Fruit fly (Drosophila melanogaster) whole organism, embryonic: ENCODE measurements around the gene CG17801.

ENCODE experiments used
- Ada2b ChIP-seq: fragments of 200-800 bp; sonication (Bioruptor generic); IDR thresholded peaks from 2 replicates; pipeline ENCODE4 v1.3.6; 2022; ENCODE audit warnings: missing biosample characterization, missing genetic modification characterization
- Aef1 ChIP-seq: fragments of 200-800 bp; sonication (Bioruptor generic); IDR thresholded peaks from 3 replicates; pipeline ENCODE4 v1.3.6; 2022; ENCODE audit warnings: missing biosample characterization, missing genetic modification characterization
- B-H1 ChIP-seq: fragments of 200-800 bp; sonication (Bioruptor generic); IDR thresholded peaks from 3 replicates; pipeline ENCODE4 v1.3.6; 2022; ENCODE audit warnings: missing biosample characterization, missing genetic modification characterization
- C15 ChIP-seq: fragments of 200-800 bp; sonication (Bioruptor generic); IDR thresholded peaks from 3 replicates; pipeline ENCODE4 v1.3.6; 2022; ENCODE audit warnings: missing biosample characterization, missing genetic modification characterization
- CG11456 ChIP-seq: fragments of 200-800 bp; sonication (Bioruptor generic); IDR thresholded peaks from 3 replicates; pipeline ENCODE4 v1.3.6; 2022; ENCODE audit warnings: missing biosample characterization, missing genetic modification characterization
- CG1233 ChIP-seq: fragments of 200-800 bp; sonication (Bioruptor generic); optimal IDR thresholded peaks from 4 replicates; lab custom pipeline; 2018; ENCODE audit warnings: missing biosample characterization, mild to moderate bottlenecking, missing genetic modification characterization
- CG13123 ChIP-seq: fragments of 200-800 bp; sonication (Bioruptor generic); optimal IDR thresholded peaks from 2 replicates; lab custom pipeline; 2016; ENCODE audit warnings: missing biosample characterization, missing genetic modification characterization
- CG14860 ChIP-seq: fragments of 200-800 bp; sonication (Bioruptor generic); IDR thresholded peaks from 3 replicates; pipeline ENCODE4 v1.3.6; 2022; ENCODE audit warnings: missing biosample characterization, missing genetic modification characterization; ENCODE audit not compliant: partially characterized antibody
- CG15514 ChIP-seq: fragments of 200-800 bp; sonication (Bioruptor generic); optimal IDR thresholded peaks from 3 replicates; lab custom pipeline; 2017; ENCODE audit warnings: missing biosample characterization, missing genetic modification characterization, mild to moderate bottlenecking, moderate library complexity, missing genetic modification reagents
- CG17829 ChIP-seq: fragments of 200-800 bp; optimal IDR thresholded peaks from 2 replicates; lab custom pipeline; 2019; ENCODE audit warnings: missing biosample characterization, mild to moderate bottlenecking, missing genetic modification characterization, moderate library complexity
- CG18476 ChIP-seq: fragments of 200-800 bp; sonication (Bioruptor generic); optimal IDR thresholded peaks from 2 replicates; lab custom pipeline; 2016; ENCODE audit warnings: missing biosample characterization, mild to moderate bottlenecking, missing genetic modification characterization
- CG18599 ChIP-seq: fragments of 200-800 bp; sonication (Bioruptor generic); optimal IDR thresholded peaks from 3 replicates; lab custom pipeline; 2017; ENCODE audit warnings: missing biosample characterization, missing genetic modification characterization, mild to moderate bottlenecking, moderate library complexity, missing genetic modification reagents
- CG31388 ChIP-seq: fragments of 200-800 bp; sonication (Bioruptor generic); optimal IDR thresholded peaks from 2 replicates; lab custom pipeline; 2016; ENCODE audit warnings: missing biosample characterization, missing genetic modification characterization
- CG43689 ChIP-seq: fragments of 200-800 bp; sonication (Bioruptor generic); IDR thresholded peaks from 2 replicates; pipeline ENCODE4 v1.3.6; 2022; ENCODE audit warnings: missing biosample characterization, missing genetic modification characterization
- CG6791 ChIP-seq: fragments of 200-800 bp; sonication (Bioruptor generic); IDR thresholded peaks from 3 replicates; pipeline ENCODE4 v1.3.6; 2022; ENCODE audit warnings: missing biosample characterization, missing genetic modification characterization; ENCODE audit not compliant: partially characterized antibody
- CG6813 ChIP-seq: fragments of 200-800 bp; sonication (Bioruptor generic); optimal IDR thresholded peaks from 2 replicates; lab custom pipeline; 2017; ENCODE audit warnings: missing biosample characterization, missing genetic modification characterization, mild to moderate bottlenecking, moderate library complexity, missing genetic modification reagents
- CG6854 ChIP-seq: fragments of 200-800 bp; sonication (Bioruptor generic); optimal IDR thresholded peaks from 3 replicates; lab custom pipeline; 2017; ENCODE audit warnings: missing biosample characterization, mild to moderate bottlenecking, missing genetic modification characterization
- CG7963 ChIP-seq: fragments of 200-800 bp; sonication (Bioruptor generic); IDR thresholded peaks from 3 replicates; pipeline ENCODE4 v1.3.6; 2022; ENCODE audit warnings: missing biosample characterization, missing genetic modification characterization; ENCODE audit not compliant: partially characterized antibody
- CG8478 ChIP-seq: fragments of >200 bp; optimal IDR thresholded peaks from 2 replicates; lab custom pipeline; 2018
- CHES-1-like ChIP-seq: fragments of 200-800 bp; sonication (Bioruptor generic); optimal IDR thresholded peaks from 2 replicates; lab custom pipeline; 2016; ENCODE audit warnings: missing biosample characterization, missing genetic modification characterization
- CkIIα-i1 ChIP-seq: fragments of 200-800 bp; sonication (Bioruptor generic); IDR thresholded peaks from 2 replicates; pipeline ENCODE4 v1.3.6; 2022; ENCODE audit warnings: missing biosample characterization, missing genetic modification characterization
- D19B ChIP-seq: fragments of 200-800 bp; sonication (Bioruptor generic); optimal IDR thresholded peaks from 2 replicates; lab custom pipeline; 2017; ENCODE audit warnings: missing biosample characterization, mild to moderate bottlenecking, missing genetic modification characterization
- Dbx ChIP-seq: fragments of 200-800 bp; sonication (Bioruptor generic); IDR thresholded peaks from 3 replicates; pipeline ENCODE4 v1.3.6; 2022; ENCODE audit warnings: missing biosample characterization, missing genetic modification characterization
- Dip2 ChIP-seq: fragments of 200-800 bp; sonication (Bioruptor generic); IDR thresholded peaks from 2 replicates; pipeline ENCODE4 v1.3.6; 2022; ENCODE audit warnings: missing biosample characterization, missing genetic modification characterization
- Drgx ChIP-seq: fragments of 200-800 bp; sonication (Bioruptor generic); IDR thresholded peaks from 2 replicates; pipeline ENCODE4 v1.3.6; 2022; ENCODE audit warnings: missing biosample characterization, missing genetic modification characterization
- Fer1 ChIP-seq: fragments of 200-800 bp; sonication (Bioruptor generic); optimal IDR thresholded peaks from 2 replicates; lab custom pipeline; 2017; ENCODE audit warnings: missing biosample characterization, mild to moderate bottlenecking, missing genetic modification characterization
- HLH54F ChIP-seq: fragments of 200-800 bp; sonication (Bioruptor generic); optimal IDR thresholded peaks from 3 replicates; lab custom pipeline; 2016; ENCODE audit warnings: missing biosample characterization, missing genetic modification characterization
- MBD-R2 ChIP-seq: fragments of 200-800 bp; sonication (Bioruptor generic); IDR thresholded peaks from 2 replicates; pipeline ENCODE4 v1.3.6; 2022; ENCODE audit warnings: missing biosample characterization, missing genetic modification characterization
- Med ChIP-seq: fragments of 200-800 bp; sonication (Bioruptor generic); peaks from one replicate; lab custom pipeline; 2016; ENCODE audit warnings: missing biosample characterization, missing genetic modification characterization, mild to moderate bottlenecking, inconsistent platforms, moderate library complexity
- Mes4 ChIP-seq: fragments of 200-800 bp; sonication (Bioruptor generic); optimal IDR thresholded peaks from 2 replicates; lab custom pipeline; 2016; ENCODE audit warnings: missing biosample characterization, missing genetic modification characterization
- Nf-YA ChIP-seq: fragments of 200-800 bp; sonication (Bioruptor generic); IDR thresholded peaks from 2 replicates; pipeline ENCODE4 v1.3.6; 2022; ENCODE audit warnings: missing biosample characterization, missing genetic modification characterization
- bbx ChIP-seq: fragments of 200-800 bp; sonication (Bioruptor generic); IDR thresholded peaks from 2 replicates; pipeline ENCODE4 v1.3.6; 2022; ENCODE audit warnings: missing biosample characterization, missing genetic modification characterization; ENCODE audit not compliant: partially characterized antibody
- cato ChIP-seq: fragments of 200-800 bp; sonication (Bioruptor generic); optimal IDR thresholded peaks from 2 replicates; lab custom pipeline; 2016; ENCODE audit warnings: missing biosample characterization, missing genetic modification characterization, borderline replicate concordance
- cwo ChIP-seq: fragments of 200-800 bp; sonication (Bioruptor generic); optimal IDR thresholded peaks from 3 replicates; lab custom pipeline; 2017; ENCODE audit warnings: missing biosample characterization, missing genetic modification characterization, mild to moderate bottlenecking, moderate library complexity, missing genetic modification reagents
- dpn ChIP-seq, 2 experiments: fragments of 200-800 bp; sonication (Bioruptor generic); optimal IDR thresholded peaks; 3 replicates each; lab custom pipeline; 2016; ENCODE audit warnings: missing biosample characterization in 2 of 2, missing genetic modification characterization in 2 of 2
- fd96Cb ChIP-seq: fragments of 200-800 bp; sonication (Bioruptor generic); optimal IDR thresholded peaks from 2 replicates; lab custom pipeline; 2018; ENCODE audit warnings: missing biosample characterization, mild to moderate bottlenecking, missing genetic modification characterization, moderate library complexity
- ftz-f1 ChIP-seq: fragments of 200-800 bp; sonication (Bioruptor generic); optimal IDR thresholded peaks from 2 replicates; lab custom pipeline; 2016; ENCODE audit warnings: missing biosample characterization, missing genetic modification characterization
- gfzf ChIP-seq: fragments of 200-800 bp; sonication (Bioruptor generic); optimal IDR thresholded peaks from 2 replicates; lab custom pipeline; 2016; ENCODE audit warnings: missing biosample characterization, mild to moderate bottlenecking, missing genetic modification characterization, moderate library complexity
- lilli ChIP-seq: fragments of 200-800 bp; sonication (Bioruptor generic); optimal IDR thresholded peaks from 3 replicates; lab custom pipeline; 2016; ENCODE audit warnings: missing biosample characterization, missing genetic modification characterization
- luna ChIP-seq: fragments of 200-800 bp; sonication (Bioruptor generic); optimal IDR thresholded peaks from 2 replicates; lab custom pipeline; 2016; ENCODE audit warnings: missing biosample characterization, missing genetic modification characterization
- mirr ChIP-seq: fragments of 200-800 bp; sonication (Bioruptor generic); optimal IDR thresholded peaks from 3 replicates; lab custom pipeline; 2018; ENCODE audit warnings: missing biosample characterization, mild to moderate bottlenecking, missing genetic modification characterization
- mld ChIP-seq: fragments of 200-800 bp; sonication (Bioruptor generic); IDR thresholded peaks from 3 replicates; pipeline ENCODE4 v1.3.6; 2022; ENCODE audit warnings: missing biosample characterization, missing genetic modification characterization; ENCODE audit not compliant: partially characterized antibody
- nmo ChIP-seq: fragments of 200-800 bp; sonication (Bioruptor generic); optimal IDR thresholded peaks from 2 replicates; lab custom pipeline; 2018; ENCODE audit warnings: missing biosample characterization, mild to moderate bottlenecking, missing genetic modification characterization, moderate library complexity
- pan ChIP-seq, 4 experiments: fragments of >200 bp in 3 of 4; fragments of 200-800 bp in 1 of 4; sonication (Bioruptor generic) in 1 of 4; optimal IDR thresholded peaks in 3 of 4; IDR thresholded peaks in 1 of 4; 2 replicates each; pipeline versions ENCODE4 v1.3.6 to Lab custom; 2017 to 2022; ENCODE audit warnings: missing biosample characterization in 2 of 4, missing genetic modification characterization in 2 of 4, mixed read lengths in 1 of 4
- psq ChIP-seq: fragments of 200-800 bp; sonication (Bioruptor generic); optimal IDR thresholded peaks from 2 replicates; lab custom pipeline; 2017; ENCODE audit warnings: missing biosample characterization, missing genetic modification characterization
- pzg ChIP-seq: fragments of 200-800 bp; sonication (Bioruptor generic); optimal IDR thresholded peaks from 3 replicates; lab custom pipeline; 2018; ENCODE audit warnings: missing biosample characterization, mild to moderate bottlenecking, missing genetic modification characterization, moderate library complexity
- ranshi ChIP-seq: fragments of 200-800 bp; sonication (Bioruptor generic); IDR thresholded peaks from 2 replicates; pipeline ENCODE4 v1.3.6; 2022; ENCODE audit warnings: missing biosample characterization, missing genetic modification characterization
- scrt ChIP-seq: fragments of 200-800 bp; sonication (Bioruptor generic); optimal IDR thresholded peaks from 2 replicates; lab custom pipeline; 2018; ENCODE audit warnings: missing biosample characterization, mild to moderate bottlenecking, missing genetic modification characterization, moderate library complexity
- tio ChIP-seq: fragments of 200-800 bp; sonication (Bioruptor generic); optimal IDR thresholded peaks from 2 replicates; lab custom pipeline; 2017; ENCODE audit warnings: missing biosample characterization, missing genetic modification characterization, inconsistent platforms
- z ChIP-seq: fragments of 200-800 bp; sonication (Bioruptor generic); IDR thresholded peaks from 3 replicates; pipeline ENCODE4 v1.3.6; 2022; ENCODE audit warnings: missing biosample characterization, missing genetic modification characterization

Gene CG17801

dm6 chr3R:17801264-17801663 is 5.6 kb downstream of the CG17801 start, which contains the start of gene CG17803:
CG17803 (minus strand) TSS chr3R:17801512.
- TF ChIP-seq gfzf (no peak), scrt (GFP tag; lab: Kevin White, UChicago) (peak; percentile 50), Mes4 (GFP tag; lab: Kevin White, UChicago) (no peak), MBD-R2 (0 out of 2 replicates have a peak, but pooled peaks have one; percentile 10), psq (GFP tag; lab: Kevin White, UChicago) (no peak), Drgx (GFP tag; lab: Robert Waterston, UW) (no peak), CkIIα-i1 (GFP tag; lab: Robert Waterston, UW) (no peak), CG14860 (0 out of 3 replicates have a peak, but pooled peaks have one; percentile 30), HLH54F (GFP tag; lab: Kevin White, UChicago) (no peak), CG15514 (GFP tag; lab: Kevin White, UChicago) (peak; percentile 36), Med (peak; percentile 77), ftz-f1 (GFP tag; lab: Kevin White, UChicago) (peak; percentile 20), Dbx (peak; percentile 6; the same call in 1 of the 3 replicates), pan (optimal IDR thresholded peaks at IDR 0.05; lab: Kevin White, UChicago) (no peak), pan (GFP tag; optimal IDR thresholded peaks at IDR 0.05 in 1 of 2, IDR thresholded peaks at IDR 0.05 in 1 of 2) (no peak), D19B (GFP tag; lab: Kevin White, UChicago) (peak; percentile 18), tio (GFP tag; lab: Kevin White, UChicago) (no peak), Nf-YA (peak; percentile 30; the same call in 1 of the 2 replicates), fd96Cb (no peak), CG6791 (GFP tag; lab: Robert Waterston, UW) (peak; percentile 21; the same call in 1 of the 3 replicates), CG18599 (GFP tag; lab: Kevin White, UChicago) (peak; percentile 57), cwo (GFP tag; lab: Kevin White, UChicago) (peak; percentile 3), Fer1 (GFP tag; lab: Kevin White, UChicago) (peak; percentile 43), bbx (0 out of 2 replicates have a peak, but pooled peaks have one; percentile 16), CG6813 (no peak), Ada2b (GFP tag; lab: Robert Waterston, UW) (0 out of 2 replicates have a peak, but pooled peaks have one; percentile 8), Aef1 (no peak), CG11456 (GFP tag; lab: Robert Waterston, UW) (0 out of 3 replicates have a peak, but pooled peaks have one; percentile 28)
- TF ChIP-seq, all 482 proteins: peak for 16

- TF ChIP-seq Dip2 (GFP tag; lab: Robert Waterston, UW) (no peak), CG7963 (GFP tag; lab: Robert Waterston, UW) (no peak), luna (peak; percentile 41), lilli (peak; percentile 89), CG8478 (lab: Kevin White, UChicago) (peak; percentile 57), CG6854 (no peak), mld (GFP tag; lab: Robert Waterston, UW) (no peak), B-H1 (GFP tag; lab: Robert Waterston, UW) (no peak), cato (GFP tag; lab: Kevin White, UChicago) (peak; percentile 83), CG31388 (GFP tag; lab: Kevin White, UChicago) (peak; percentile 75), pzg (GFP tag; lab: Kevin White, UChicago) (peak; percentile 82), CG43689 (no peak), CG1233 (peak; percentile 78), CHES-1-like (peak; percentile 77), z (GFP tag; lab: Robert Waterston, UW) (no peak), CG17829 (tag; lab: Kevin White, UChicago) (peak; percentile 71), nmo (GFP tag; lab: Kevin White, UChicago) (peak; percentile 81), CG13123 (peak; percentile 51), dpn (GFP tag; optimal IDR thresholded peaks at IDR 0.05; lab: Kevin White, UChicago) (peak; percentile 91 to 93), C15 (peak; percentile 64; the same call in 1 of the 3 replicates), CG18476 (GFP tag; lab: Kevin White, UChicago) (peak; percentile 84), mirr (GFP tag; lab: Kevin White, UChicago) (peak; percentile 56), ranshi (peak; percentile 79; the same call in 1 of the 2 replicates)
Measured at dm6 chr3R:17798211-17798737, 8.6 kb downstream of the CG17801 start, which contains the start of gene CG7379. CG7379 (minus strand) TSS chr3R:17798304.
